Worm (Caenorhabditis elegans): ENCODE measurements around the gene sul-1.

- TF ChIP-seq lsy-2 (tag; optimal IDR thresholded peaks at IDR 0.05) (no peak), zag-1 (tag; optimal IDR thresholded peaks at IDR 0.05) (no peak), unc-55 (GFP tag; optimal IDR thresholded peaks at IDR 0.05) (no peak), ztf-11 (tag; optimal IDR thresholded peaks at IDR 0.05) (no peak), snpc-4 (tag; optimal IDR thresholded peaks at IDR 0.05) (no peak), nhr-237 (tag; optimal IDR thresholded peaks at IDR 0.05) (no peak), ama-1 (optimal IDR thresholded peaks at IDR 0.05) (no peak), lin-13 (GFP tag; optimal IDR thresholded peaks at IDR 0.05) (no peak)
These were observed at the start of gene sul-1 for ce11 chrX:3270806-3271205.
